Worm (Caenorhabditis elegans): Measurements from ENCODE around the gene srh-167.
A peak's percentile ranks its signal among the peaks of the same experiment; 100 is the strongest.

Gene srh-167

ce11 chrV:16298669-16299068 is 34.8 kb upstream of the srh-167 start, which contains the start of gene srbc-84:
TSS of gene srbc-84 (plus strand) at chrV:16298969.
- no peak for TF ChIP-seq bed-2 (GFP tag; IDR thresholded peaks at IDR 0.05)
- no peak for TF ChIP-seq hlh-26 (GFP tag; conservative IDR thresholded peaks at IDR 0.05)

DNA sequence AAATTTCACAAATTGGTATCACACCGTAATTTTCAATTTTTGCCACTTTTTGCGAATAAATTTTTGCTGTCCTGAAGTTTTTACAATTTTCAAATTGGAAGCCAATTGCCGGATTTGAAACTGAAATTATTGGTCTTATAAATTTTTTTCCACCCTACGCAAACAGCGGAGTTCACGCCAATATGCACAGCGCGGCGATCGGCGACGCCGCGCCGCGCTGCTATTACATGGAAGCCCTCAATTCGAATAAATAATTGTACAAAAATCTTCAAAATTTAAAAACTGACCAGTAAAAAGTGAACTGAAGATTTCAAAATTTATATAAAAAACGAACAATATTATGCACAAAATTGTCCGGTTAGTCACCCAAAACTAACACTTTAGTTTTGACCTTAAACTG is 33.7 kb upstream of the srh-167 start:
- TF ChIP-seq zim-3 (tag; optimal IDR thresholded peaks at IDR 0.05): no peak
- TF ChIP-seq madf-10 (tag; optimal IDR thresholded peaks at IDR 0.05): peak; percentile 97
- TF ChIP-seq B0336.3 (GFP tag; IDR thresholded peaks at IDR 0.05): no peak
- TF ChIP-seq dpff-1 (tag; optimal IDR thresholded peaks at IDR 0.05): no peak
- no peak for TF ChIP-seq C06A6.2 (GFP tag; conservative IDR thresholded peaks at IDR 0.05)
- no peak for TF ChIP-seq him-1 (tag; optimal IDR thresholded peaks at IDR 0.05)
- TF ChIP-seq aptf-3 (GFP tag; IDR thresholded peaks at IDR 0.05): no peak

DNA sequence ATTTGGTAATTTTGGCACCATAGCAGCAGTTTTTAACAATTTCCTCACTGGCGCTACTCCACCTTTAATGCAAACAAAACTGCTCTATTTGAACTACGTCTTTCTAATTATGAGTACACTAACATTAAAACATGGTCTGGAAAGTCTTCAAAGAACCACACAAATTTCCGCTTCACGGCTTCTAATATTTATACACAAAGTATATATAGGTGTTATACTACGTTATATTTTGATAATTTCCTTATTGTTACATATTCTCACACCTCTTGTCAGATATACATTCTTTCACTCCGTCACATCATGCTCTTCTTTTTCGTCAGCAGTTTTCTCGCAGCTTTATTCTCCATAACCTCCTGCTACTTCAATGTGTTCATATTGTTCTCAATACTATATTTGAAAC is 33.2 kb upstream of the srh-167 start, which contains the start of gene srbc-82:
Gene srbc-82 (plus strand): TSS at position 301 of the 400 bp plus-strand sequence.
- no peak for TF ChIP-seq ztf-18 (tag; optimal IDR thresholded peaks at IDR 0.05)

DNA sequence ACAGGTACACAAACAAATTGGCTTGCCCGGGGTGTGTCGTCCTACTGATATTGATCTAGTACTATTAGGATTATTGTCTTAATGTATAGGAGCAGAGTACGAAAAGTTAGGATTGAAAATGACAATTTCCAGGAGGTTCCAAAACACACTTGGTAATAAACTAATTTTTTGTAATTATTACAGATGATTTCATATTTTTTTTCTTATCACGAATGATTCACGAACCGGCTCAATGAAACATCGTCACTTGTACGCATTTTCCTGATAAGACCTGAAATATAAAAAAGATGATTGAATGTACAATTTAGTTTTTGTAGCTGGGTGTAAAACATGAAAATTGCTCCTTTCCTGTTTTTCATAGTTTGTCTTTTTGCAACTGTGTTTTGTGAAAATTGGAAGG is 31.1 kb upstream of the srh-167 start, which contains the start of the genes C31A11.13 and oac-6:
Gene C31A11.13 (minus strand): TSS at position 113 of the 400 bp plus-strand sequence.
Gene oac-6 (plus strand): TSS at position 279 of the 400 bp plus-strand sequence.
- TF ChIP-seq let-607 (tag; optimal IDR thresholded peaks at IDR 0.05) (no peak), nhr-90 (tag; optimal IDR thresholded peaks at IDR 0.05) (no peak), ama-1 (optimal IDR thresholded peaks at IDR 0.05) (no peak), ama-1 (GFP tag; optimal IDR thresholded peaks at IDR 0.05) (no peak), tbx-9 (tag; optimal IDR thresholded peaks at IDR 0.05; ENCODE audit: borderline replicate concordance) (no peak), snpc-4 (GFP tag; optimal IDR thresholded peaks at IDR 0.05) (no peak), snpc-4 (tag; optimal IDR thresholded peaks at IDR 0.05) (peak in 2 of 4 experiments; percentile 14 to 41), nhr-27 (tag; optimal IDR thresholded peaks at IDR 0.05) (no peak), lir-1 (GFP tag; conservative IDR thresholded peaks at IDR 0.05) (no peak)

- TF ChIP-seq hmg-20 (GFP tag; IDR thresholded peaks at IDR 0.05) (no peak), dpff-1 (tag; optimal IDR thresholded peaks at IDR 0.05) (no peak), sea-2 (GFP tag; IDR thresholded peaks at IDR 0.05) (no peak), T07F8.4 (tag; optimal IDR thresholded peaks at IDR 0.05) (no peak), egl-44 (GFP tag; IDR thresholded peaks at IDR 0.05) (no peak), gei-17 (GFP tag; optimal IDR thresholded peaks at IDR 0.05) (no peak), D2030.7 (GFP tag; IDR thresholded peaks at IDR 0.05) (no peak), xnd-1 (tag; optimal IDR thresholded peaks at IDR 0.05) (no peak), Y79H2A.3 (GFP tag; conservative IDR thresholded peaks at IDR 0.05) (no peak)
Measured at ce11 chrV:16307253-16307652, 26.3 kb upstream of the srh-167 start, which contains the start of gene srxa-7. TSS of gene srxa-7 (plus strand) at chrV:16307553.

- TF ChIP-seq egl-18 (GFP tag; IDR thresholded peaks at IDR 0.05): no peak
- TF ChIP-seq pbrm-1 (GFP tag; IDR thresholded peaks at IDR 0.05): no peak
- TF ChIP-seq dpff-1 (tag; optimal IDR thresholded peaks at IDR 0.05): no peak
- TF ChIP-seq snpc-1.1 (tag; optimal IDR thresholded peaks at IDR 0.05; ENCODE audit: insufficient read depth): no peak
- TF ChIP-seq F52B5.7 (tag; optimal IDR thresholded peaks at IDR 0.05): no peak
- TF ChIP-seq mxl-1 (tag; optimal IDR thresholded peaks at IDR 0.05): no peak
- no peak for TF ChIP-seq nhr-120 (GFP tag; IDR thresholded peaks at IDR 0.05)
- no peak for TF ChIP-seq ztf-22 (GFP tag; optimal IDR thresholded peaks at IDR 0.05)
- no peak for TF ChIP-seq ets-4 (GFP tag; optimal IDR thresholded peaks at IDR 0.05)
- TF ChIP-seq F49E8.2 (tag; optimal IDR thresholded peaks at IDR 0.05; ENCODE audit: insufficient read depth): no peak
- TF ChIP-seq F57A8.1 (GFP tag; optimal IDR thresholded peaks at IDR 0.05): no peak
- no peak for TF ChIP-seq tbx-9 (tag; optimal IDR thresholded peaks at IDR 0.05; ENCODE audit: borderline replicate concordance)
- TF ChIP-seq K11D2.4 (GFP tag; IDR thresholded peaks at IDR 0.05): no peak
- TF ChIP-seq cebp-1 (GFP tag; IDR thresholded peaks at IDR 0.05): no peak
- no peak for TF ChIP-seq cebp-1 (tag; optimal IDR thresholded peaks at IDR 0.05)
- TF ChIP-seq madf-3 (GFP tag; IDR thresholded peaks at IDR 0.05): no peak
- no peak for TF ChIP-seq nhr-80 (tag; optimal IDR thresholded peaks at IDR 0.05)
Measured at ce11 chrV:16308343-16308742, 25.2 kb upstream of the srh-167 start.

Measured in whole organism, young adult.